Worm (Caenorhabditis elegans) whole organism, L4 larva: Measurements from ENCODE around the gene uda-1.

ENCODE experiments used
- F10B5.3 ChIP-seq: sonication (generic microtip); optimal IDR thresholded peaks from 2 replicates; lab custom pipeline; 2016; ENCODE audit warnings: mild to moderate bottlenecking, missing genetic modification characterization, missing compliant biosample characterization
- F44E2.7 ChIP-seq: fragments of 200-800 bp; sonication (Bioruptor generic); IDR thresholded peaks from 2 replicates; pipeline ENCODE4 v2.1.2; 2022; ENCODE audit warnings: missing genetic modification characterization, missing compliant biosample characterization
- Y105C5A.15 ChIP-seq: fragments of 200-800 bp; sonication (Bioruptor generic); IDR thresholded peaks from 2 replicates; pipeline ENCODE4 v1.3.6; 2022; ENCODE audit warnings: missing genetic modification characterization, missing compliant biosample characterization
- ama-1 ChIP-seq: fragments of 150-350 bp; optimal IDR thresholded peaks from 2 replicates; lab custom pipeline; 2014; ENCODE audit warnings: inconsistent platforms, mixed read lengths
- ceh-28 ChIP-seq: fragments of 150-350 bp; optimal IDR thresholded peaks from 2 replicates; lab custom pipeline; 2014; ENCODE audit warnings: missing biosample characterization, missing genetic modification reagents, missing genetic modification characterization
- duxl-1 ChIP-seq: sonication (generic microtip); optimal IDR thresholded peaks from 2 replicates; lab custom pipeline; 2016; ENCODE audit warnings: mild to moderate bottlenecking, missing genetic modification characterization, moderate library complexity, missing compliant biosample characterization; ENCODE audit not compliant: poor library complexity
- fkh-10 ChIP-seq: fragments of 150-350 bp; optimal IDR thresholded peaks from 2 replicates; lab custom pipeline; 2014; ENCODE audit warnings: missing biosample characterization, missing genetic modification reagents, missing genetic modification characterization
- gei-8 ChIP-seq: fragments of 200-800 bp; sonication (Bioruptor generic); optimal IDR thresholded peaks from 2 replicates; lab custom pipeline; 2018; ENCODE audit warnings: mild to moderate bottlenecking, missing genetic modification characterization, missing compliant biosample characterization
- hlh-11 ChIP-seq: fragments of 200-800 bp; sonication (Bioruptor generic); optimal IDR thresholded peaks from 2 replicates; lab custom pipeline; 2018; ENCODE audit warnings: mild to moderate bottlenecking, missing genetic modification characterization, missing compliant biosample characterization
- lin-1 ChIP-seq: fragments of 200-800 bp; sonication (Bioruptor generic); IDR thresholded peaks from 2 replicates; pipeline ENCODE4 v1.3.6; 2022; ENCODE audit warnings: missing genetic modification reagents, missing genetic modification characterization, missing compliant biosample characterization
- lin-29 ChIP-seq: fragments of 200-800 bp; sonication (Bioruptor generic); IDR thresholded peaks from 2 replicates; pipeline ENCODE4 v1.3.6; 2022; ENCODE audit warnings: missing genetic modification reagents, missing genetic modification characterization, missing compliant biosample characterization
- lin-38 ChIP-seq: fragments of 200-800 bp; sonication (Bioruptor generic); IDR thresholded peaks from 2 replicates; pipeline ENCODE4 v1.3.6; 2022; ENCODE audit warnings: missing genetic modification reagents, missing genetic modification characterization, missing compliant biosample characterization
- lsy-2 ChIP-seq, 2 experiments: fragments of 150-350 bp in 1 of 2; sonication (generic microtip) in 1 of 2; optimal IDR thresholded peaks; 2 replicates each; lab custom pipeline; 2014 to 2017; ENCODE audit warnings: missing biosample characterization in 2 of 2, missing genetic modification characterization in 2 of 2
- mdl-1 ChIP-seq, 2 experiments: fragments of 150-350 bp in 1 of 2; sonication (generic microtip) in 1 of 2; optimal IDR thresholded peaks; 2 replicates each; lab custom pipeline; 2014 to 2017; ENCODE audit warnings: missing biosample characterization in 2 of 2, missing genetic modification characterization in 2 of 2
- mxl-2 ChIP-seq: fragments of 200-800 bp; sonication (Bioruptor generic); conservative IDR thresholded peaks from 2 replicates; pipeline ENCODE4 v1.3.6; 2022; ENCODE audit warnings: missing genetic modification reagents, missing genetic modification characterization, missing compliant biosample characterization
- mxl-3 ChIP-seq: fragments of 200-800 bp; sonication (Bioruptor generic); optimal IDR thresholded peaks from 2 replicates; lab custom pipeline; 2018; ENCODE audit warnings: mild to moderate bottlenecking, missing genetic modification characterization, missing compliant biosample characterization
- nhr-11 ChIP-seq: fragments of 150-350 bp; optimal IDR thresholded peaks from 2 replicates; lab custom pipeline; 2014; ENCODE audit warnings: missing biosample characterization, missing genetic modification characterization
- nhr-111 ChIP-seq: fragments of 200-800 bp; sonication (Bioruptor generic); optimal IDR thresholded peaks from 2 replicates; lab custom pipeline; 2018; ENCODE audit warnings: mild to moderate bottlenecking, missing genetic modification characterization, missing compliant biosample characterization
- nhr-41 ChIP-seq: fragments of 200-800 bp; sonication (Bioruptor generic); IDR thresholded peaks from 2 replicates; pipeline ENCODE4 v1.3.6; 2022; ENCODE audit warnings: missing genetic modification reagents, missing genetic modification characterization, missing compliant biosample characterization
- nhr-42 ChIP-seq: fragments of 200-800 bp; sonication (Bioruptor generic); IDR thresholded peaks from 2 replicates; pipeline ENCODE4 v1.3.6; 2022; ENCODE audit warnings: missing genetic modification characterization, missing compliant biosample characterization
- nhr-48 ChIP-seq: sonication (generic microtip); optimal IDR thresholded peaks from 2 replicates; lab custom pipeline; 2016; ENCODE audit warnings: mild to moderate bottlenecking, missing genetic modification characterization, missing compliant biosample characterization
- nhr-6 ChIP-seq: fragments of 150-350 bp; optimal IDR thresholded peaks from 2 replicates; lab custom pipeline; 2014; ENCODE audit warnings: missing biosample characterization, missing genetic modification characterization
- nhr-76 ChIP-seq: fragments of 150-350 bp; optimal IDR thresholded peaks from 2 replicates; lab custom pipeline; 2014; ENCODE audit warnings: missing biosample characterization, missing genetic modification characterization
- nhr-77 ChIP-seq: fragments of 150-350 bp; optimal IDR thresholded peaks from 2 replicates; lab custom pipeline; 2014; ENCODE audit warnings: missing biosample characterization, missing genetic modification characterization
- pha-4 ChIP-seq, 2 experiments: fragments of 150-350 bp in 1 of 2; fragments of 200-800 bp in 1 of 2; sonication (Bioruptor generic) in 1 of 2; IDR thresholded peaks in 1 of 2; optimal IDR thresholded peaks in 1 of 2; 2 replicates each; pipeline versions ENCODE4 v1.3.6 to Lab custom; 2014 to 2022; ENCODE audit warnings: missing genetic modification characterization in 2 of 2, missing genetic modification reagents in 2 of 2, missing biosample characterization in 1 of 2, missing compliant biosample characterization in 1 of 2
- pqm-1 ChIP-seq: sonication (generic microtip); optimal IDR thresholded peaks from 2 replicates; lab custom pipeline; 2017; ENCODE audit warnings: missing biosample characterization, missing genetic modification characterization
- rbr-2 ChIP-seq: sonication (generic microtip); optimal IDR thresholded peaks from 2 replicates; lab custom pipeline; 2016; ENCODE audit warnings: missing genotype, missing genetic modification characterization, missing compliant biosample characterization
- sdz-12 ChIP-seq: fragments of 200-800 bp; sonication (Bioruptor generic); optimal IDR thresholded peaks from 2 replicates; lab custom pipeline; 2018; ENCODE audit warnings: mild to moderate bottlenecking, missing genetic modification characterization, missing compliant biosample characterization
- snpc-4 ChIP-seq: fragments of 150-350 bp; optimal IDR thresholded peaks from 2 replicates; lab custom pipeline; 2014; ENCODE audit warnings: missing biosample characterization, missing genetic modification characterization
- spr-1 ChIP-seq: sonication (generic microtip); optimal IDR thresholded peaks from 2 replicates; lab custom pipeline; 2016; ENCODE audit warnings: mild to moderate bottlenecking, missing genetic modification characterization, missing compliant biosample characterization
- spr-3 ChIP-seq: fragments of 200-800 bp; sonication (Bioruptor generic); optimal IDR thresholded peaks from 2 replicates; lab custom pipeline; 2018; ENCODE audit warnings: mild to moderate bottlenecking, missing genetic modification characterization, missing compliant biosample characterization
- tra-1 ChIP-seq: fragments of 200-800 bp; sonication (Bioruptor generic); IDR thresholded peaks from 2 replicates; pipeline ENCODE4 v1.3.6; 2022; ENCODE audit warnings: missing genetic modification reagents, missing genetic modification characterization, missing compliant biosample characterization
- unc-62 ChIP-seq, 3 experiments: fragments of 150-350 bp in 1 of 3; sonication (generic microtip); optimal IDR thresholded peaks in 2 of 3; peaks in 1 of 3; 1 replicate in 1 of 3; 2 replicates in 2 of 3; lab custom pipeline; 2014 to 2017; ENCODE audit warnings: missing biosample characterization in 3 of 3, missing genetic modification characterization in 3 of 3, missing genetic modification reagents in 3 of 3, missing genotype in 1 of 3
- zip-2 ChIP-seq: fragments of 150-350 bp; optimal IDR thresholded peaks from 2 replicates; lab custom pipeline; 2014; ENCODE audit warnings: missing biosample characterization, missing genetic modification characterization

The uda-1 gene

DNA sequence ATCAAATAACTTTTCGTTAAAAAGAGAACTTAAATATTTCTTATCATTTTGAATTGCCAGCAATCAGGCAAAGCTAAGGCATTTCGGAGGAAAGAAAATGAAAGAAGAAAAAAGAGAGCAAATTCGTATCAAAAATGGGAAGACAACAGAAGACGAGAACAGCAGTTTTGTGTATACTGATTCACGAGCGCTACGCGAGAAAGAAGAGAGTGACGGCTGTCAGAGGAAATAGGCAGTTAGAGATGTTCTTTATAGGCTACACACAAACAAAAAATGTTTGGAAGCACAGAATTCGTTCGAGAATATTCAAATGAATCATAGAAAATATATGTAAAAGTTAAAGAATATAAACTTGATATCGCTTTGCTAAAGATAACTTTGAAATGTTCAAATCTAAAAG lies 19.7 kb upstream of the uda-1 start (continued):
- TF ChIP-seq lin-1 (GFP tag; lab: Robert Waterston, UW), result no peak
- TF ChIP-seq lin-38 (GFP tag; lab: Robert Waterston, UW), result no peak
- TF ChIP-seq fkh-10, result no peak
- no peak for TF ChIP-seq nhr-111 (GFP tag; lab: Kevin White, UChicago)
- TF ChIP-seq ama-1 (lab: Kevin White, UChicago), result no peak
- TF ChIP-seq nhr-77 (tag; lab: Kevin White, UChicago), result no peak
- no peak for TF ChIP-seq lin-29 (GFP tag; lab: Robert Waterston, UW)
- no peak for TF ChIP-seq zip-2 (tag; lab: Kevin White, UChicago)
- TF ChIP-seq nhr-76 (tag; lab: Kevin White, UChicago), result no peak
- no peak for TF ChIP-seq mxl-2
- peak in 1 of 2 experiments; percentile 27 for TF ChIP-seq mdl-1 (tag; optimal IDR thresholded peaks at IDR 0.05; lab: Kevin White, UChicago)
- no peak for TF ChIP-seq pha-4 (GFP tag; IDR thresholded peaks at IDR 0.05; lab: Robert Waterston, UW)
- peak; percentile 6 for TF ChIP-seq pha-4 (tag; optimal IDR thresholded peaks at IDR 0.05; lab: Kevin White, UChicago)

- TF ChIP-seq unc-62 (GFP tag; optimal IDR thresholded peaks at IDR 0.05 in 1 of 2; lab: Kevin White, UChicago) (peak in 1 of 2 experiments; percentile 97), unc-62 (tag; optimal IDR thresholded peaks at IDR 0.05; lab: Kevin White, UChicago) (no peak), duxl-1 (no peak), nhr-11 (tag; lab: Kevin White, UChicago) (peak; percentile 21), sdz-12 (GFP tag; lab: Kevin White, UChicago) (no peak), nhr-42 (GFP tag; lab: Robert Waterston, UW) (no peak), spr-1 (tag; lab: Kevin White, UChicago) (no peak), nhr-6 (no peak), hlh-11 (peak; percentile 11), lin-1 (GFP tag; lab: Robert Waterston, UW) (no peak)
Measured at ce11 chrV:9985227-9985864, 19.2 kb upstream of the uda-1 start.

- no peak for TF ChIP-seq pqm-1 (tag; lab: Kevin White, UChicago)
- no peak for TF ChIP-seq lsy-2 (tag; optimal IDR thresholded peaks at IDR 0.05; lab: Kevin White, UChicago)
- TF ChIP-seq F44E2.7, result no peak
- no peak for TF ChIP-seq spr-3 (GFP tag; lab: Kevin White, UChicago)
- no peak for TF ChIP-seq nhr-41 (GFP tag; lab: Robert Waterston, UW)
- no peak for TF ChIP-seq Y105C5A.15 (GFP tag; lab: Robert Waterston, UW)
- peak; percentile 28 for TF ChIP-seq hlh-11
Measured at ce11 chrV:9986177-9986576, 18.4 kb upstream of the uda-1 start, which contains the start of gene rmd-2. Gene rmd-2 (minus strand): TSS chrV:9986277.

ce11 chrV:9987688-9988087 lies 16.9 kb upstream of the uda-1 start, which contains the start of gene C27H6.8:
Gene C27H6.8 (minus strand): TSS chrV:9987788.
- TF ChIP-seq nhr-48 (tag; lab: Kevin White, UChicago), result no peak
- no peak for TF ChIP-seq gei-8 (GFP tag; lab: Kevin White, UChicago)
- no peak for TF ChIP-seq mdl-1 (tag; optimal IDR thresholded peaks at IDR 0.05; lab: Kevin White, UChicago)
- no peak for TF ChIP-seq snpc-4 (tag; lab: Kevin White, UChicago)
- no peak for TF ChIP-seq F10B5.3
- TF ChIP-seq duxl-1, result no peak
- TF ChIP-seq rbr-2, result no peak
- TF ChIP-seq ceh-28 (tag; lab: Kevin White, UChicago), result no peak
- no peak for TF ChIP-seq lin-38 (GFP tag; lab: Robert Waterston, UW)
- no peak for TF ChIP-seq tra-1
- TF ChIP-seq mxl-3, result no peak
